Worm (Caenorhabditis elegans): ENCODE data around the gene srv-4.
A peak's percentile ranks its signal among the peaks of the same experiment; 100 is the strongest.

Gene srv-4

DNA sequence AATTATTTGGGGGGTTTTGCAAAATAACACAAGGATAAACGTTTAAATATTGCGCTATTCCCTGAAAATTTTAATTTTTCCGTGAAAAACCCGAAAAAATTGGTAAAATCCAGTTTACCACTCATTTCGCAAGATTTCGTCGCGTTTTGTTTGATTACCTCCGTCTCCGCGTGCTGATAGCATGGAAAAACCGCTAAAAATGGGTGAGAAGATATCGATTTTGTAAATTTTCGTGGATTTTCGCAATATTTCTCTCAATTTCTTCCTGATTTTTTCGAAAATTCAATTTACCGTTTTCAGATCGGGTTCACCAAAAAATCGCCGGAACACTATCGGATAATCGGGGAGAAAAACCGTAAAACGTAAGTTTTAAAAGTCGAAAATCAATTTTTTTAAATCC, 40.5 kb downstream of the srv-4 start, which contains the start of gene ama-1:
TSS of gene ama-1 (plus strand) at position 301 of the 400 bp plus-strand sequence.
- TF ChIP-seq bed-3 (GFP tag; optimal IDR thresholded peaks at IDR 0.05) (no peak), lin-32 (GFP tag; optimal IDR thresholded peaks at IDR 0.05) (no peak), nhr-2 (tag; optimal IDR thresholded peaks at IDR 0.05) (no peak), hlh-1 (tag; optimal IDR thresholded peaks at IDR 0.05) (no peak), lin-13 (tag; optimal IDR thresholded peaks at IDR 0.05) (no peak), flh-1 (GFP tag; optimal IDR thresholded peaks at IDR 0.05) (no peak), nhr-28 (tag; optimal IDR thresholded peaks at IDR 0.05) (no peak), ces-1 (GFP tag; optimal IDR thresholded peaks at IDR 0.05) (no peak), cnd-1 (tag; optimal IDR thresholded peaks at IDR 0.05) (no peak), zip-8 (tag; optimal IDR thresholded peaks at IDR 0.05) (no peak), drap-1 (GFP tag; optimal IDR thresholded peaks at IDR 0.05) (no peak), ceh-83 (GFP tag; optimal IDR thresholded peaks at IDR 0.05) (no peak), ztf-11 (tag; optimal IDR thresholded peaks at IDR 0.05) (no peak), pha-4 (tag; optimal IDR thresholded peaks at IDR 0.05) (no peak)

DNA sequence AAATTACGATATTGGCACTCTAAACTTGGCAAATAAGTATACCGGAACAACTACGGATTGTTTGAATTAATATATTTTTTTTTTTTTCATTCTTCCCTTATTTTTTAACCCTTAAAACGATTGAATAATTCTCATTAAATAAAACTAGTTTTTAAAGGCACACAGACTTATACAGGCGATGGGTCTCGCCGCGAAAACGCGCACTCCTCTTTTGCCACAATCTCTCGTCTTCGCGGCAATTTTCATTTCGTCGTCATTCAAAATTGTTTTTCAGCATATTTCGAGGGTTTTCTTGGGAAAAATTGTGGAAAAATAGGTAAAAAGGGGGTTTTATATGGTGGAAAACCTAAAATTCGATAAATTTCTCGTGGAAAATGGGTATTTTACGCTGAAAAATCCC, 40.9 kb downstream of the srv-4 start:
- TF ChIP-seq elt-1 (tag; optimal IDR thresholded peaks at IDR 0.05; ENCODE audit: borderline replicate concordance, insufficient read depth) (no peak), drap-1 (GFP tag; optimal IDR thresholded peaks at IDR 0.05) (no peak), elt-3 (tag; optimal IDR thresholded peaks at IDR 0.05) (no peak), mls-2 (tag; optimal IDR thresholded peaks at IDR 0.05) (no peak), snpc-4 (tag; optimal IDR thresholded peaks at IDR 0.05) (no peak), ces-1 (GFP tag; optimal IDR thresholded peaks at IDR 0.05) (peak; percentile 68), unc-120 (tag; optimal IDR thresholded peaks at IDR 0.05; ENCODE audit: poor library complexity, severe bottlenecking) (peak; percentile 42), pha-4 (tag; optimal IDR thresholded peaks at IDR 0.05) (peak; percentile 31), cnd-1 (tag; optimal IDR thresholded peaks at IDR 0.05) (no peak), bed-3 (GFP tag; optimal IDR thresholded peaks at IDR 0.05) (no peak), flh-1 (GFP tag; optimal IDR thresholded peaks at IDR 0.05) (no peak), ceh-39 (tag; optimal IDR thresholded peaks at IDR 0.05) (peak; percentile 3), sptf-1 (tag; optimal IDR thresholded peaks at IDR 0.05) (peak; percentile 29), ham-2 (GFP tag; optimal IDR thresholded peaks at IDR 0.05) (no peak), lin-13 (tag; optimal IDR thresholded peaks at IDR 0.05) (peak; percentile 15), zip-8 (tag; optimal IDR thresholded peaks at IDR 0.05) (no peak), mep-1 (tag; optimal IDR thresholded peaks at IDR 0.05) (peak; percentile 32), lsy-2 (tag; optimal IDR thresholded peaks at IDR 0.05) (peak; percentile 70)

DNA sequence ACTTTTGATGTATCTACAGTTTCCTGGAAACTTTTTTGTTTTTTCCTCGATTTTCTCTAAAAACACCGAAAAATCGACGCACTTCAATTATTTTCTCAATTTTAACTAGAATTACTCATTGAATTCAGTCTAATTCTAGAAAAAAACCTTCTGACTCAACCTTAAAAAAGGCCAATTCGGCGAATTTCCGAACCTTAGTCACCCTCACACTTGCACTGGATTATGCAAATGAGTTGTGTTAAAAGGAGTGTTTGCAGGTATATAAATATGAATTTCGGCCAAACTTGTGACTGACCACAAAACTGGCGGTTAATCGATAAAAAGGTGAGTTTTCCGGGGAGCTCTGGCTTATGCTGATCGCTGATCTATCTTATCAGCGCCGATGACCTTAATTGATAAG, 41.7 kb downstream of the srv-4 start, which contains the start of gene ttr-20:
TSS of gene ttr-20 (plus strand) at position 301 of the 400 bp plus-strand sequence.
- no peak for TF ChIP-seq blmp-1 (tag; optimal IDR thresholded peaks at IDR 0.05)
- TF ChIP-seq ztf-11 (tag; optimal IDR thresholded peaks at IDR 0.05) = no peak
- no peak for TF ChIP-seq ces-1 (GFP tag; optimal IDR thresholded peaks at IDR 0.05)
- no peak for TF ChIP-seq sem-2 (GFP tag; optimal IDR thresholded peaks at IDR 0.05)
- TF ChIP-seq mls-2 (tag; optimal IDR thresholded peaks at IDR 0.05) = no peak
- TF ChIP-seq lsy-2 (tag; optimal IDR thresholded peaks at IDR 0.05) = no peak
- no peak for TF ChIP-seq mab-5 (tag; optimal IDR thresholded peaks at IDR 0.05)
- no peak for TF ChIP-seq lin-32 (GFP tag; optimal IDR thresholded peaks at IDR 0.05)
- no peak for TF ChIP-seq nhr-237 (tag; optimal IDR thresholded peaks at IDR 0.05)
- TF ChIP-seq lin-13 (tag; optimal IDR thresholded peaks at IDR 0.05) = no peak
- TF ChIP-seq ceh-83 (GFP tag; optimal IDR thresholded peaks at IDR 0.05) = no peak
- no peak for TF ChIP-seq nhr-12 (tag; optimal IDR thresholded peaks at IDR 0.05)
- no peak for TF ChIP-seq sptf-1 (tag; optimal IDR thresholded peaks at IDR 0.05)
- TF ChIP-seq elt-1 (tag; optimal IDR thresholded peaks at IDR 0.05; ENCODE audit: borderline replicate concordance, insufficient read depth) = no peak
- no peak for TF ChIP-seq nhr-28 (tag; optimal IDR thresholded peaks at IDR 0.05)

DNA sequence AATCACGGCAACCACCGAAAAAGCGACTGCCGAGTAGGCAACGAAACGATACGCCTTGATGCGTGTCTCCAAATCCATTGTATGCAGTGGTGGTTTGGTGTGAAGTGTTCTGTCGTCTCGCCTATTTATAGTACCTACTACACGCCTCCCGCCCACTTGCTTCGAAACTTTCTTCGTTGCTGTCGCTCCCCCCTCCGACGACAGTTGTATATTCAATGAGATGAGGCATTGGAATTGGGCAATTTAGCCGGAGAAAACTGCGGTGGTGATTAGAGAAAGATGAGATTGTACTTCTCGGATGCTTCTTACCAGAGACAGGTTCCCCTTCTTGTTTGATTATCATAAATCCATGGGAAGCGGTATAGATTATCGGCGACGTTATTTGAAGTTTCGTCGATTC, 43.7 kb downstream of the srv-4 start, which contains the start of gene col-34:
TSS of gene col-34 (minus strand) at position 101 of the 400 bp plus-strand sequence.
- TF ChIP-seq sptf-1 (tag; optimal IDR thresholded peaks at IDR 0.05) (no peak), lin-32 (GFP tag; optimal IDR thresholded peaks at IDR 0.05) (no peak), unc-62 (GFP tag; optimal IDR thresholded peaks at IDR 0.05) (no peak)

ce11 chrIV:4243830-4244406, 44.3 kb downstream of the srv-4 start:
- no peak for TF ChIP-seq elt-1 (tag; optimal IDR thresholded peaks at IDR 0.05; ENCODE audit: borderline replicate concordance, insufficient read depth)
- TF ChIP-seq nhr-28 (tag; optimal IDR thresholded peaks at IDR 0.05) = no peak
- no peak for TF ChIP-seq mab-5 (tag; optimal IDR thresholded peaks at IDR 0.05)
- no peak for TF ChIP-seq sem-2 (GFP tag; optimal IDR thresholded peaks at IDR 0.05)
- TF ChIP-seq ceh-83 (GFP tag; optimal IDR thresholded peaks at IDR 0.05) = no peak
- no peak for TF ChIP-seq ham-2 (GFP tag; optimal IDR thresholded peaks at IDR 0.05)
- no peak for TF ChIP-seq nhr-2 (tag; optimal IDR thresholded peaks at IDR 0.05)
- TF ChIP-seq mep-1 (tag; optimal IDR thresholded peaks at IDR 0.05) = no peak
- TF ChIP-seq snpc-4 (tag; optimal IDR thresholded peaks at IDR 0.05) = no peak
